Fruit fly (Drosophila melanogaster) Kc167 (cell line): ENCODE results near the gene CG13252.

Source experiments
- Myc ChIP-seq: fragments of >200 bp; optimal IDR thresholded peaks from 2 replicates; lab custom pipeline; 2017; ENCODE audit warnings: missing external identifiers
- Sin3A ChIP-seq: fragments of >200 bp; optimal IDR thresholded peaks from 2 replicates; lab custom pipeline; 2018; ENCODE audit warnings: missing external identifiers
- h ChIP-seq: fragments of >200 bp; optimal IDR thresholded peaks from 3 replicates; lab custom pipeline; 2018; ENCODE audit warnings: missing external identifiers
- insv ChIP-seq: fragments of >200 bp; optimal IDR thresholded peaks from 3 replicates; lab custom pipeline; 2018; ENCODE audit warnings: missing external identifiers
- psq ChIP-seq: fragments of >200 bp; optimal IDR thresholded peaks from 2 replicates; lab custom pipeline; 2017; ENCODE audit warnings: missing external identifiers
- ttk ChIP-seq: sonication (Bioruptor generic); optimal IDR thresholded peaks from 2 replicates; lab custom pipeline; 2017; ENCODE audit warnings: missing external identifiers

Gene CG13252

dm6 chr3L:20700660-20701059 lies 29.7 kb upstream of the CG13252 start:
- TF ChIP-seq Sin3A (lab: Kevin White, UChicago) (no peak), insv (lab: Kevin White, UChicago) (no peak), psq (lab: Kevin White, UChicago) (no peak), ttk (lab: Kevin White, UChicago) (no peak), h (lab: Kevin White, UChicago) (no peak), Myc (lab: Kevin White, UChicago) (no peak)

- TF ChIP-seq h (lab: Kevin White, UChicago) (no peak), psq (lab: Kevin White, UChicago) (no peak), ttk (lab: Kevin White, UChicago) (no peak), Sin3A (lab: Kevin White, UChicago) (no peak), Myc (lab: Kevin White, UChicago) (no peak), insv (lab: Kevin White, UChicago) (no peak)
Measured at dm6 chr3L:20707217-20707616, 23.2 kb upstream of the CG13252 start.

- TF ChIP-seq ttk (lab: Kevin White, UChicago) (no peak), psq (lab: Kevin White, UChicago) (no peak), h (lab: Kevin White, UChicago) (no peak), Myc (lab: Kevin White, UChicago) (no peak), Sin3A (lab: Kevin White, UChicago) (no peak), insv (lab: Kevin White, UChicago) (no peak)
Measured at dm6 chr3L:20710475-20711177, 19.8 kb upstream of the CG13252 start.

- TF ChIP-seq Myc (lab: Kevin White, UChicago) (no peak), psq (lab: Kevin White, UChicago) (no peak), ttk (lab: Kevin White, UChicago) (no peak), h (lab: Kevin White, UChicago) (no peak), Sin3A (lab: Kevin White, UChicago) (no peak), insv (lab: Kevin White, UChicago) (no peak)
Measured at dm6 chr3L:20711397-20711796, 19.0 kb upstream of the CG13252 start.

dm6 chr3L:20713800-20714199 lies 16.6 kb upstream of the CG13252 start, which contains the start of gene CG34260:
Gene CG34260 (plus strand): TSS chr3L:20714100.
- TF ChIP-seq insv (lab: Kevin White, UChicago) (no peak), ttk (lab: Kevin White, UChicago) (no peak), psq (lab: Kevin White, UChicago) (no peak), Myc (lab: Kevin White, UChicago) (no peak), Sin3A (lab: Kevin White, UChicago) (no peak), h (lab: Kevin White, UChicago) (no peak)

dm6 chr3L:20719100-20719499 lies 11.3 kb upstream of the CG13252 start, which contains the start of gene cmpy:
Gene cmpy (minus strand): TSS chr3L:20719200.
- TF ChIP-seq ttk (lab: Kevin White, UChicago) (no peak), h (lab: Kevin White, UChicago) (no peak), Sin3A (lab: Kevin White, UChicago) (no peak), Myc (lab: Kevin White, UChicago) (no peak), insv (lab: Kevin White, UChicago) (no peak), psq (lab: Kevin White, UChicago) (no peak)

DNA sequence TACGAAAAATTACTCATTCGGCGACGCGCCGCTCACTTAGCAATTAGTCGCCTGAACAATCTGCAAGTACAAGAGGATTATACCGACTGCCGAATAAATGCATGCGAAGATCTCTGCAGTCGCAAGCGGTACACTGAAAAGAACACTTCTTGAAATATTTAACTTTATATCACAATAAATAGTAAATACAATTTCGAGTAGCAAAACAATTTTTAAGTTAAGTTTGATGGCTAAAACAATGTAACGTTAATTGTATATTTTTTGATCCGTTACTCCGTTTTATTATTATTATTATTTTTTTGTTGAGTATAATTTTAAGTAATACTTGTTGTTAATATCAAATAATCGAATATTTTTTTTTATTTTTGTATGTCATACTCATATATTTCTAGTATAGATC lies 976 bp upstream of the CG13252 start:
- no peak for TF ChIP-seq Myc (lab: Kevin White, UChicago)
- TF ChIP-seq psq (lab: Kevin White, UChicago): no peak
- TF ChIP-seq ttk (lab: Kevin White, UChicago): no peak
- no peak for TF ChIP-seq h (lab: Kevin White, UChicago)
- no peak for TF ChIP-seq insv (lab: Kevin White, UChicago)
- TF ChIP-seq Sin3A (lab: Kevin White, UChicago): no peak

dm6 chr3L:20732492-20732891 lies 2.1 kb downstream of the CG13252 start:
- no peak for TF ChIP-seq h (lab: Kevin White, UChicago)
- TF ChIP-seq Sin3A (lab: Kevin White, UChicago): no peak
- no peak for TF ChIP-seq insv (lab: Kevin White, UChicago)
- no peak for TF ChIP-seq psq (lab: Kevin White, UChicago)
- TF ChIP-seq ttk (lab: Kevin White, UChicago): no peak
- TF ChIP-seq Myc (lab: Kevin White, UChicago): no peak

DNA sequence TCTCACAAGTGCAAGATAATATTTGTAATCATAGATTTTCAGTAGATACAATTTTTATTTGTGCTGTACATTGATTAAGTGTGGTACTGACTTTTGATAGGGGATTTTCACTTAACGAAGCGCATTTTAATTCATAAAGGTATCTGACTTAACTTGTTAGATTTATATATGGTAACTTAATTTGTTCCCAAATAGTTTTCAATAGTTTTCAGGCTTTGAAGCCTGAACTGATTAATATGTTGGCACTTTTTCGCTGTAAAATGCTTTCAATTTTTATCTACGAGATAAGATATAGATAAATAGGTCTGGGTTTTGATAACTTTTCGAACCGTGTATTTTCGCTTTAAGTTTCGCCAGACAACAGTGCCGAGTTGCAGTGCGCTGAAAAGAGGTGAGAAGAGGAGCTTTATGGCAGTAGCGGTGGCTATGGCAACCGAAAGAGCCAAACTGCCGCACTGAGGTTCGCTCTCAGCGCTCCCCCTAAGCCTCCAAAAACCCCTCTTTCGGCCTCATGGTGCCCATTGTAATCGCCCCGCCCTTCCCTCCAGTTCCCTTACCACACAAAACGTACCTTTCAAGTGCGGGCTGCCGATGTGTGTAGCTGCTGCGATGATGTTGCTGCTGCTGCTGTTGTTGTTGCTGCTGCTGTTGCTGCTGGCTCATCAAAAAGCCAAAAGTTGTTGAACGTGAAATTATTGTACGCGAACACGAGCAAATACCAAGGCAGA lies 3.3 kb downstream of the CG13252 start:
- no peak for TF ChIP-seq Sin3A (lab: Kevin White, UChicago)
- no peak for TF ChIP-seq h (lab: Kevin White, UChicago)
- no peak for TF ChIP-seq Myc (lab: Kevin White, UChicago)
- no peak for TF ChIP-seq psq (lab: Kevin White, UChicago)
- TF ChIP-seq ttk (lab: Kevin White, UChicago): no peak
- TF ChIP-seq insv (lab: Kevin White, UChicago): no peak

DNA sequence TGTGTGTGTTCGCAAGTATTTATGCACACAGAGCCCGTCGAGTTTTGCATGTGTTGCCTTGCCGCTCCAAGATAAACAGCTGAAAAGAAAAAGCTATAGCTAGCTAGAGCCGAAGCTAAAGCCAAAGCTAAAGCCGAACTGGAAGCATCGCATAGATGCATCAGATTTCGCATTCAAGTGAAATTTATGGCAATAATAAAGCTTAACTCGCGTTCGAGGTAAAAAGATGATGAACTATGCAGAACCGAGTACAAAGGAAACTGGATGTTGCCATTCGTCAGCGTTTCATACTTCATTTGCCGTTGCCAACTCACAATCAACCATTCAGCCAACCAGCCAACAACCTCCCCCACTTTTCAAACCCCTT lies 3.9 kb downstream of the CG13252 start:
- TF ChIP-seq Myc (lab: Kevin White, UChicago) (no peak), Sin3A (lab: Kevin White, UChicago) (no peak)

DNA sequence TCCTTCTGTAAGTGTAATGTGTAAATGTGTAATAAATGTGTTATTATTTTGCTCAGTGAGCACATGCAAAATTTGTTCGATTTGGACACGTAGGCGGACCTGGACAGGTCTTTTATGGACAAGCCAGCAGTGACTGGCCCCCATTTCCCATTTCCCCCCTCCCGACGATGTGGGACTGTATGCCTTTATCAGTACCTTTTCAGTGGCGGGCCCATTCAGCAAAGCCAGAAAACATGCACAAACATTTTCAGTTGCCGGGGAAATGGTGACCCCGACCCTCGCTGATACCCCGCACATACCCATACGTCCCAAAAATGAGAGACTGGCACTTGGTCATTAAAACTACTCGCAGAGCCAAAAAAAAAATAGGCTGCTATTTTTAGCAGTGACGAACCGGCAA lies 5.9 kb downstream of the CG13252 start:
- TF ChIP-seq psq (lab: Kevin White, UChicago) (no peak), insv (lab: Kevin White, UChicago) (no peak), Myc (lab: Kevin White, UChicago) (no peak), ttk (lab: Kevin White, UChicago) (no peak), h (lab: Kevin White, UChicago) (no peak), Sin3A (lab: Kevin White, UChicago) (no peak)
